Fruit fly (Drosophila melanogaster) whole organism, embryonic: ENCODE results near the gene Grip128.
A peak's percentile ranks its signal among the peaks of the same experiment; 100 is the strongest.

Source experiments
- Awh ChIP-seq: fragments of 200-800 bp; sonication (Bioruptor generic); IDR thresholded peaks from 2 replicates; pipeline ENCODE4, ENCODE4 v1.3.6; 2022; ENCODE audit warnings: missing biosample characterization, missing genetic modification characterization
- CG10274 ChIP-seq: fragments of 200-800 bp; sonication (Bioruptor generic); optimal IDR thresholded peaks from 3 replicates; lab custom pipeline; 2017; ENCODE audit warnings: missing biosample characterization, mild to moderate bottlenecking, missing genetic modification characterization
- CG10543 ChIP-seq: fragments of 200-800 bp; sonication (Bioruptor generic); optimal IDR thresholded peaks from 3 replicates; lab custom pipeline; 2017; ENCODE audit warnings: missing biosample characterization, mild to moderate bottlenecking, missing genetic modification characterization, moderate library complexity
- CG12104 ChIP-seq: fragments of 200-800 bp; sonication (Bioruptor generic); optimal IDR thresholded peaks from 3 replicates; lab custom pipeline; 2016; ENCODE audit warnings: missing biosample characterization, missing genetic modification characterization
- CG1233 ChIP-seq: fragments of 200-800 bp; sonication (Bioruptor generic); optimal IDR thresholded peaks from 4 replicates; lab custom pipeline; 2018; ENCODE audit warnings: missing biosample characterization, mild to moderate bottlenecking, missing genetic modification characterization
- CG14965 ChIP-seq: fragments of 200-800 bp; sonication (Bioruptor generic); optimal IDR thresholded peaks from 2 replicates; lab custom pipeline; 2016; ENCODE audit warnings: missing biosample characterization, missing genetic modification characterization, borderline replicate concordance
- CG16863 ChIP-seq: fragments of 200-800 bp; sonication (Bioruptor generic); optimal IDR thresholded peaks from 3 replicates; lab custom pipeline; 2016; ENCODE audit warnings: missing biosample characterization, missing genetic modification characterization
- CG17912 ChIP-seq: fragments of 200-800 bp; sonication (Bioruptor generic); optimal IDR thresholded peaks from 2 replicates; lab custom pipeline; 2018; ENCODE audit warnings: missing biosample characterization, mild to moderate bottlenecking, missing genetic modification characterization
- CG18764 ChIP-seq: fragments of 200-800 bp; sonication (Bioruptor generic); optimal IDR thresholded peaks from 3 replicates; lab custom pipeline; 2016; ENCODE audit warnings: missing biosample characterization, missing genetic modification characterization
- CG2712 ChIP-seq: fragments of 200-800 bp; optimal IDR thresholded peaks from 3 replicates; lab custom pipeline; 2019; ENCODE audit warnings: missing biosample characterization, mild to moderate bottlenecking, missing genetic modification characterization, moderate library complexity
- CG31388 ChIP-seq: fragments of 200-800 bp; sonication (Bioruptor generic); optimal IDR thresholded peaks from 2 replicates; lab custom pipeline; 2016; ENCODE audit warnings: missing biosample characterization, missing genetic modification characterization
- CG33557 ChIP-seq: fragments of 200-800 bp; sonication (Bioruptor generic); optimal IDR thresholded peaks from 2 replicates; lab custom pipeline; 2019; ENCODE audit warnings: missing biosample characterization, mild to moderate bottlenecking, missing genetic modification characterization, moderate library complexity
- CG4707 ChIP-seq: fragments of 200-800 bp; sonication (Bioruptor generic); optimal IDR thresholded peaks from 2 replicates; lab custom pipeline; 2018; ENCODE audit warnings: missing biosample characterization, mild to moderate bottlenecking, missing genetic modification characterization, moderate library complexity
- CG6175 ChIP-seq: fragments of 200-800 bp; sonication (Bioruptor generic); IDR thresholded peaks from 3 replicates; pipeline ENCODE4 v1.3.6; 2022; ENCODE audit warnings: missing biosample characterization, missing genetic modification characterization
- CG7963 ChIP-seq: fragments of 200-800 bp; sonication (Bioruptor generic); IDR thresholded peaks from 3 replicates; pipeline ENCODE4 v1.3.6; 2022; ENCODE audit warnings: missing biosample characterization, missing genetic modification characterization; ENCODE audit not compliant: partially characterized antibody
- CG8359 ChIP-seq: fragments of 200-800 bp; sonication (Bioruptor generic); optimal IDR thresholded peaks from 2 replicates; lab custom pipeline; 2017; ENCODE audit warnings: missing biosample characterization, mild to moderate bottlenecking, missing genetic modification characterization, borderline replicate concordance
- CG9876 ChIP-seq: fragments of 200-800 bp; sonication (Bioruptor generic); optimal IDR thresholded peaks from 2 replicates; lab custom pipeline; 2016; ENCODE audit warnings: missing biosample characterization, missing genetic modification characterization
- Camta ChIP-seq: fragments of 200-800 bp; sonication (Bioruptor generic); optimal IDR thresholded peaks from 2 replicates; lab custom pipeline; 2016; ENCODE audit warnings: missing biosample characterization, missing genetic modification characterization
- Ets97D ChIP-seq: fragments of 200-800 bp; sonication (Bioruptor generic); optimal IDR thresholded peaks from 3 replicates; lab custom pipeline; 2016; ENCODE audit warnings: missing biosample characterization, missing genetic modification characterization
- Fer2 ChIP-seq: fragments of 200-800 bp; sonication (Bioruptor generic); optimal IDR thresholded peaks from 2 replicates; lab custom pipeline; 2018; ENCODE audit warnings: missing biosample characterization, mild to moderate bottlenecking, missing genetic modification characterization, moderate library complexity
- Gug ChIP-seq: fragments of 200-800 bp; sonication (Bioruptor generic); IDR thresholded peaks from 4 replicates; pipeline ENCODE4 v1.3.6; 2022; ENCODE audit warnings: missing biosample characterization, missing genetic modification characterization
- Hsf ChIP-seq: fragments of 200-800 bp; sonication (Bioruptor generic); optimal IDR thresholded peaks from 3 replicates; lab custom pipeline; 2016; ENCODE audit warnings: missing biosample characterization, missing genetic modification characterization
- Jarid2 ChIP-seq: fragments of 200-800 bp; sonication (Bioruptor generic); optimal IDR thresholded peaks from 3 replicates; lab custom pipeline; 2017; ENCODE audit warnings: mild to moderate bottlenecking, missing biosample characterization, missing genetic modification reagents, missing genetic modification characterization
- Lpt ChIP-seq: fragments of >200 bp; optimal IDR thresholded peaks from 2 replicates; lab custom pipeline; 2018; ENCODE audit warnings: missing biosample characterization, missing genetic modification characterization
- MBD-R2 ChIP-seq: fragments of 200-800 bp; sonication (Bioruptor generic); IDR thresholded peaks from 2 replicates; pipeline ENCODE4 v1.3.6; 2022; ENCODE audit warnings: missing biosample characterization, missing genetic modification characterization
- NK7.1 ChIP-seq: fragments of 200-800 bp; sonication (Bioruptor generic); optimal IDR thresholded peaks from 3 replicates; lab custom pipeline; 2016; ENCODE audit warnings: missing biosample characterization, missing genetic modification characterization
- Neu2 ChIP-seq: fragments of 200-800 bp; sonication (Bioruptor generic); optimal IDR thresholded peaks from 3 replicates; lab custom pipeline; 2016; ENCODE audit warnings: missing biosample characterization, missing genetic modification characterization, borderline replicate concordance
- Oaz ChIP-seq: fragments of 200-800 bp; sonication (Bioruptor generic); IDR thresholded peaks from 2 replicates; pipeline ENCODE4 v1.3.6; 2022; ENCODE audit warnings: missing biosample characterization, missing genetic modification characterization
- Pdp1 ChIP-seq, 2 experiments: fragments of 200-800 bp; sonication (Bioruptor generic); optimal IDR thresholded peaks; 3 replicates each; lab custom pipeline; 2016; ENCODE audit warnings: missing biosample characterization in 2 of 2, missing genetic modification characterization in 2 of 2, mild to moderate bottlenecking in 1 of 2, moderate library complexity in 1 of 2
- Scr ChIP-seq: fragments of 200-800 bp; sonication (Bioruptor generic); IDR thresholded peaks from 2 replicates; pipeline ENCODE4 v1.3.6; 2022; ENCODE audit warnings: missing biosample characterization, missing genetic modification characterization; ENCODE audit not compliant: partially characterized antibody
- Sox102F ChIP-seq: fragments of 200-800 bp; sonication (Bioruptor generic); optimal IDR thresholded peaks from 2 replicates; lab custom pipeline; 2018; ENCODE audit warnings: missing biosample characterization, mild to moderate bottlenecking, missing genetic modification characterization, moderate library complexity
- Sry-δ ChIP-seq: fragments of 200-800 bp; sonication (Bioruptor generic); optimal IDR thresholded peaks from 2 replicates; lab custom pipeline; 2016; ENCODE audit warnings: missing biosample characterization, missing genetic modification characterization
- Xrp1 ChIP-seq: fragments of 200-800 bp; sonication (Bioruptor generic); IDR thresholded peaks from 2 replicates; pipeline ENCODE4 v1.3.6; 2022; ENCODE audit warnings: missing biosample characterization, missing genetic modification characterization
- ap ChIP-seq: fragments of 200-800 bp; sonication (Bioruptor generic); IDR thresholded peaks from 2 replicates; pipeline ENCODE4 v1.3.6; 2022; ENCODE audit warnings: missing biosample characterization, missing genetic modification characterization
- bbx ChIP-seq: fragments of 200-800 bp; sonication (Bioruptor generic); IDR thresholded peaks from 2 replicates; pipeline ENCODE4 v1.3.6; 2022; ENCODE audit warnings: missing biosample characterization, missing genetic modification characterization; ENCODE audit not compliant: partially characterized antibody
- bcd ChIP-seq: fragments of 200-800 bp; sonication (Bioruptor generic); optimal IDR thresholded peaks from 2 replicates; lab custom pipeline; 2017; ENCODE audit warnings: missing biosample characterization, mild to moderate bottlenecking, missing genetic modification characterization
- crol ChIP-seq: fragments of 200-800 bp; sonication (Bioruptor generic); IDR thresholded peaks from 2 replicates; pipeline ENCODE4 v1.3.6; 2022; ENCODE audit warnings: missing biosample characterization, missing genetic modification characterization
- da ChIP-seq: fragments of 200-800 bp; sonication (Bioruptor generic); optimal IDR thresholded peaks from 2 replicates; lab custom pipeline; 2016; ENCODE audit warnings: missing biosample characterization, missing genetic modification characterization
- exex ChIP-seq: fragments of 200-800 bp; sonication (Bioruptor generic); optimal IDR thresholded peaks from 4 replicates; lab custom pipeline; 2018; ENCODE audit warnings: missing biosample characterization, mild to moderate bottlenecking, missing genetic modification characterization, moderate library complexity
- fd3F ChIP-seq: fragments of 200-800 bp; sonication (Bioruptor generic); optimal IDR thresholded peaks from 2 replicates; lab custom pipeline; 2018; ENCODE audit warnings: missing biosample characterization, mild to moderate bottlenecking, missing genetic modification characterization, moderate library complexity
- grau ChIP-seq: fragments of 200-800 bp; optimal IDR thresholded peaks from 3 replicates; lab custom pipeline; 2019; ENCODE audit warnings: missing biosample characterization, mild to moderate bottlenecking, missing genetic modification characterization, moderate library complexity
- gsb ChIP-seq: fragments of 200-800 bp; sonication (Bioruptor generic); IDR thresholded peaks from 2 replicates; pipeline ENCODE4 v1.3.6; 2022; ENCODE audit warnings: missing biosample characterization, missing genetic modification characterization
- ham ChIP-seq: fragments of 200-800 bp; sonication (Bioruptor generic); IDR thresholded peaks from 2 replicates; pipeline ENCODE4 v1.3.6; 2022; ENCODE audit warnings: missing biosample characterization, missing genetic modification characterization
- jigr1 ChIP-seq: fragments of 200-800 bp; sonication (Bioruptor generic); IDR thresholded peaks from 3 replicates; pipeline ENCODE4 v1.3.6; 2022; ENCODE audit warnings: missing biosample characterization, missing genetic modification characterization
- kah ChIP-seq: fragments of 200-800 bp; sonication (Bioruptor generic); optimal IDR thresholded peaks from 2 replicates; lab custom pipeline; 2018; ENCODE audit warnings: missing biosample characterization, mild to moderate bottlenecking, missing genetic modification characterization
- lab ChIP-seq: fragments of 200-800 bp; sonication (Bioruptor generic); optimal IDR thresholded peaks from 3 replicates; lab custom pipeline; 2017; ENCODE audit warnings: missing biosample characterization, missing genetic modification characterization, mild to moderate bottlenecking, moderate library complexity, missing genetic modification reagents
- nerfin-1 ChIP-seq: fragments of 200-800 bp; sonication (Bioruptor generic); optimal IDR thresholded peaks from 3 replicates; lab custom pipeline; 2019; ENCODE audit warnings: missing biosample characterization, mild to moderate bottlenecking, missing genetic modification characterization, moderate library complexity
- org-1 ChIP-seq: fragments of 200-800 bp; sonication (Bioruptor generic); optimal IDR thresholded peaks from 2 replicates; lab custom pipeline; 2017; ENCODE audit warnings: missing biosample characterization, missing genetic modification characterization
- tap ChIP-seq: fragments of 200-800 bp; optimal IDR thresholded peaks from 3 replicates; lab custom pipeline; 2019; ENCODE audit warnings: missing biosample characterization, mild to moderate bottlenecking, missing genetic modification characterization, moderate library complexity
- zfh1 ChIP-seq: fragments of 200-800 bp; sonication (Bioruptor generic); IDR thresholded peaks from 3 replicates; pipeline ENCODE4 v1.3.6; 2022; ENCODE audit warnings: missing biosample characterization, missing genetic modification characterization

Grip128 gene

DNA sequence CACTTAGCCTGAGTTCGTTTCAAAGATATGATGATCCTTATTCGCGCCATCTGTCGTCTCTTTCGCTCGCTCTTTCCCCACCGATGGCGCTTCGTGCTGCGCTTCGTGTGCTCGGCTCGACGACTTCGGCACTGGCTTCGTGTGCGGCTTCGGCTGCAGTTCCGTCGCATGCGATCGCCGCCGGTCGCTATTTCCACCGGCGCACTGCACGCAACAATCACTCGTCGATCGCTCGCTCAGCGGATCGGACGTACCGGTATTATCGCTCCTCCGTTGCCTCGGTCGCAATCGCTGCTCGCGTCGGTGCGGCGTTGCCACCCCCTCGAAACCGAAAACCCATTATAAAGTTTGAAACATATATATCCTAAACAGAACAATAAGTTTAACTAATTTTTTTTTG is 26.9 kb upstream of the Grip128 start (continued):
- TF ChIP-seq Sry-δ (GFP tag; lab: Kevin White, UChicago) (peak; percentile 16), CG14965 (GFP tag; lab: Kevin White, UChicago) (no peak), lab (GFP tag; lab: Kevin White, UChicago) (peak; percentile 67), CG8359 (GFP tag; lab: Kevin White, UChicago) (no peak), CG12104 (GFP tag; lab: Kevin White, UChicago) (no peak), CG33557 (GFP tag; lab: Kevin White, UChicago) (peak; percentile 61), CG2712 (tag; lab: Kevin White, UChicago) (peak; percentile 39), Xrp1 (GFP tag; lab: Robert Waterston, UW) (peak; percentile 45; the same call in 1 of the 2 replicates), Lpt (GFP tag; lab: Kevin White, UChicago) (no peak), kah (GFP tag; lab: Kevin White, UChicago) (peak; percentile 6), ham (GFP tag; lab: Robert Waterston, UW) (no peak), CG18764 (GFP tag; lab: Kevin White, UChicago) (no peak), Neu2 (GFP tag; lab: Kevin White, UChicago) (no peak), nerfin-1 (tag; lab: Kevin White, UChicago) (no peak), Pdp1 (GFP tag; optimal IDR thresholded peaks at IDR 0.05; lab: Kevin White, UChicago) (peak in 1 of 2 experiments; percentile 15), grau (tag; lab: Kevin White, UChicago) (peak; percentile 11), MBD-R2 (0 out of 2 replicates have a peak, but pooled peaks have one; percentile 12), bbx (GFP tag; lab: Robert Waterston, UW) (0 out of 2 replicates have a peak, but pooled peaks have one; percentile 33), gsb (no peak), Gug (GFP tag; lab: Robert Waterston, UW) (no peak), CG31388 (no peak), CG10543 (GFP tag; lab: Kevin White, UChicago) (no peak), NK7.1 (GFP tag; lab: Kevin White, UChicago) (peak; percentile 7), CG17912 (GFP tag; lab: Kevin White, UChicago) (peak; percentile 26), fd3F (GFP tag; lab: Kevin White, UChicago) (no peak), zfh1 (GFP tag; lab: Robert Waterston, UW) (peak; percentile 49; the same call in 1 of the 3 replicates), CG10274 (GFP tag; lab: Kevin White, UChicago) (no peak), Camta (GFP tag; lab: Kevin White, UChicago) (peak; percentile 7), crol (GFP tag; lab: Robert Waterston, UW) (peak; percentile 30; the same call in 1 of the 2 replicates), bcd (GFP tag; lab: Kevin White, UChicago) (no peak), CG9876 (GFP tag; lab: Kevin White, UChicago) (no peak), org-1 (no peak), tap (peak; percentile 15), Jarid2 (GFP tag; lab: Kevin White, UChicago) (peak; percentile 86), Hsf (GFP tag; lab: Kevin White, UChicago) (no peak), da (GFP tag; lab: Kevin White, UChicago) (no peak), Oaz (no peak), Scr (peak; percentile 13; the same call in 1 of the 2 replicates), jigr1 (GFP tag; lab: Robert Waterston, UW) (no peak), CG6175 (GFP tag; lab: Robert Waterston, UW) (0 out of 3 replicates have a peak, but pooled peaks have one; percentile 32), CG7963 (GFP tag; lab: Robert Waterston, UW) (no peak), Awh (GFP tag; lab: Robert Waterston, UW) (peak; percentile 45; the same call in 1 of the 2 replicates), Fer2 (tag; lab: Kevin White, UChicago) (no peak), Ets97D (GFP tag; lab: Kevin White, UChicago) (peak; percentile 35), ap (GFP tag; lab: Robert Waterston, UW) (no peak), exex (no peak), CG16863 (no peak), CG1233 (GFP tag; lab: Kevin White, UChicago) (peak; percentile 30), CG4707 (GFP tag; lab: Kevin White, UChicago) (peak; percentile 25), Sox102F (GFP tag; lab: Kevin White, UChicago) (no peak)
